Worm (Caenorhabditis elegans) whole organism, L1 larva: ENCODE data around the gene R05A10.4.

Source experiments
- C04F5.9 ChIP-seq: sonication (generic microtip); optimal IDR thresholded peaks from 2 replicates; lab custom pipeline; 2016; ENCODE audit warnings: missing genetic modification characterization, missing compliant biosample characterization
- C16A3.4 ChIP-seq: fragments of 150-350 bp; optimal IDR thresholded peaks from 2 replicates; lab custom pipeline; 2014; ENCODE audit warnings: missing biosample characterization, missing genetic modification characterization
- dsc-1 ChIP-seq: sonication (generic microtip); optimal IDR thresholded peaks from 2 replicates; lab custom pipeline; 2016; ENCODE audit warnings: mild to moderate bottlenecking, missing genetic modification characterization, missing compliant biosample characterization
- nhr-12 ChIP-seq: sonication (generic microtip); optimal IDR thresholded peaks from 2 replicates; lab custom pipeline; 2017; ENCODE audit warnings: missing biosample characterization, missing genetic modification characterization
- unc-62 ChIP-seq: fragments of 150-350 bp; optimal IDR thresholded peaks from 2 replicates; lab custom pipeline; 2014; ENCODE audit warnings: missing biosample characterization, missing genetic modification reagents, missing genetic modification characterization

DNA sequence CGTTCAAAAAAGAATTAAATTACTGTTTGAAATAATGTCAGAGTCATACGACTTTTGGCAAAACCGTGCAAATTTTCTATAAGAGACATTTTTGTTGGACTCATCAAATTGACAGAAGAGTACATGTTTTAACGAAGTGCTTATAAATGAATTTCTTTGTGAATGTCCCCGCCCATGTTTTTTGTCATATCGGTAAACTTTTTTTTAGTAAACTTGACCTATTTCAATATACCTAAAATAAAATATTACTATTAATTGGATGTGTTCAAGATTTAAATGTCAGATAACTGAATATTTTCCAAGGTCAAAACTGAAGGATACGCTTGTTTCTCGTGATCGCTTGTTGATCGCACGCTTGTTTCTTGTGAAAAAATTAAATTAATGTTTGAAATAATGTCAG lies 14.2 kb upstream of the R05A10.4 start, which contains the start of gene R05A10.8:
- TF ChIP-seq C04F5.9 (tag; lab: Kevin White, UChicago) (no peak), C16A3.4 (tag; lab: Kevin White, UChicago) (no peak), unc-62 (GFP tag; lab: Kevin White, UChicago) (no peak), dsc-1 (tag; lab: Kevin White, UChicago) (no peak), nhr-12 (tag; lab: Kevin White, UChicago) (no peak)
